Fruit fly (Drosophila melanogaster) whole organism, embryonic: ENCODE results near the gene Zip88E.

Experiments used
- Atf-2 ChIP-seq: fragments of 200-800 bp; sonication (Bioruptor generic); optimal IDR thresholded peaks from 2 replicates; lab custom pipeline; 2016; ENCODE audit warnings: missing biosample characterization, missing genetic modification characterization
- Bdp1 ChIP-seq: fragments of 200-800 bp; sonication (Bioruptor generic); optimal IDR thresholded peaks from 3 replicates; lab custom pipeline; 2016; ENCODE audit warnings: missing biosample characterization, missing genetic modification characterization
- Blimp-1 ChIP-seq: fragments of 200-800 bp; sonication (Bioruptor generic); optimal IDR thresholded peaks from 3 replicates; lab custom pipeline; 2018; ENCODE audit warnings: missing biosample characterization, missing genetic modification characterization, mild to moderate bottlenecking, moderate library complexity, missing genetic modification reagents
- CG11456 ChIP-seq: fragments of 200-800 bp; sonication (Bioruptor generic); IDR thresholded peaks from 3 replicates; pipeline ENCODE4 v1.3.6; 2022; ENCODE audit warnings: missing biosample characterization, missing genetic modification characterization
- CG15696 ChIP-seq: fragments of 200-800 bp; sonication (Bioruptor generic); optimal IDR thresholded peaks from 2 replicates; lab custom pipeline; 2019; ENCODE audit warnings: missing biosample characterization, mild to moderate bottlenecking, missing genetic modification characterization, moderate library complexity
- CG17802 ChIP-seq: fragments of 200-800 bp; sonication (Bioruptor generic); optimal IDR thresholded peaks from 2 replicates; lab custom pipeline; 2018; ENCODE audit warnings: missing biosample characterization, mild to moderate bottlenecking, missing genetic modification characterization, moderate library complexity
- CG1792 ChIP-seq: fragments of 200-800 bp; sonication (Bioruptor generic); optimal IDR thresholded peaks from 2 replicates; lab custom pipeline; 2016; ENCODE audit warnings: missing biosample characterization, missing genetic modification characterization
- CG2889 ChIP-seq: fragments of 200-800 bp; sonication (Bioruptor generic); IDR thresholded peaks from 3 replicates; pipeline ENCODE4 v1.3.6; 2022; ENCODE audit warnings: missing biosample characterization, missing genetic modification characterization
- CG30020 ChIP-seq: fragments of 200-800 bp; optimal IDR thresholded peaks from 2 replicates; lab custom pipeline; 2019; ENCODE audit warnings: missing biosample characterization, mild to moderate bottlenecking, missing genetic modification characterization, moderate library complexity
- CG31224 ChIP-seq: fragments of 200-800 bp; sonication (Bioruptor generic); IDR thresholded peaks from 2 replicates; pipeline ENCODE4 v1.3.6; 2022; ENCODE audit warnings: missing biosample characterization, missing genetic modification characterization
- CG33213 ChIP-seq: fragments of 200-800 bp; sonication (Bioruptor generic); optimal IDR thresholded peaks from 3 replicates; lab custom pipeline; 2016; ENCODE audit warnings: missing biosample characterization, missing genetic modification characterization
- CG3838 ChIP-seq: fragments of 200-800 bp; sonication (Bioruptor generic); optimal IDR thresholded peaks from 3 replicates; lab custom pipeline; 2016; ENCODE audit warnings: missing biosample characterization, missing genetic modification characterization
- CG4404 ChIP-seq: fragments of 200-800 bp; sonication (Bioruptor generic); IDR thresholded peaks from 2 replicates; pipeline ENCODE4 v1.3.6; 2022; ENCODE audit warnings: missing biosample characterization, missing genetic modification characterization
- CG6254 ChIP-seq: fragments of 200-800 bp; sonication (Bioruptor generic); optimal IDR thresholded peaks from 3 replicates; lab custom pipeline; 2017; ENCODE audit warnings: mild to moderate bottlenecking, missing biosample characterization, missing genetic modification reagents, missing genetic modification characterization
- CG6272 ChIP-seq: fragments of 200-800 bp; sonication (Bioruptor generic); IDR thresholded peaks from 2 replicates; pipeline ENCODE4 v1.3.6; 2022; ENCODE audit warnings: missing biosample characterization, missing genetic modification characterization
- CG8089 ChIP-seq: fragments of 200-800 bp; sonication (Bioruptor generic); optimal IDR thresholded peaks from 3 replicates; lab custom pipeline; 2016; ENCODE audit warnings: missing biosample characterization, missing genetic modification characterization
- CG9797 ChIP-seq: fragments of 200-800 bp; sonication (Bioruptor generic); optimal IDR thresholded peaks from 3 replicates; lab custom pipeline; 2018; ENCODE audit warnings: missing biosample characterization, mild to moderate bottlenecking, missing genetic modification characterization
- Dip3 ChIP-seq: fragments of 200-800 bp; sonication (Bioruptor generic); optimal IDR thresholded peaks from 3 replicates; lab custom pipeline; 2016; ENCODE audit warnings: missing biosample characterization, missing genetic modification characterization
- Doc3 ChIP-seq: fragments of 200-800 bp; sonication (Bioruptor generic); IDR thresholded peaks from 3 replicates; pipeline ENCODE4 v1.3.6; 2022; ENCODE audit warnings: missing biosample characterization, missing genetic modification characterization; ENCODE audit not compliant: partially characterized antibody
- Ets97D ChIP-seq: fragments of 200-800 bp; sonication (Bioruptor generic); optimal IDR thresholded peaks from 3 replicates; lab custom pipeline; 2016; ENCODE audit warnings: missing biosample characterization, missing genetic modification characterization
- Fer3 ChIP-seq: fragments of 200-800 bp; sonication (Bioruptor generic); optimal IDR thresholded peaks from 2 replicates; lab custom pipeline; 2018; ENCODE audit warnings: missing biosample characterization, mild to moderate bottlenecking, missing genetic modification characterization, moderate library complexity
- H2.0 ChIP-seq: fragments of 200-800 bp; sonication (Bioruptor generic); IDR thresholded peaks from 2 replicates; pipeline ENCODE4 v1.3.6; 2022; ENCODE audit warnings: missing biosample characterization, missing genetic modification characterization
- HmgD ChIP-seq: fragments of 200-800 bp; sonication (Bioruptor generic); optimal IDR thresholded peaks from 3 replicates; lab custom pipeline; 2016; ENCODE audit warnings: missing biosample characterization, missing genetic modification characterization
- Hmr ChIP-seq: fragments of 200-800 bp; sonication (Bioruptor generic); optimal IDR thresholded peaks from 3 replicates; lab custom pipeline; 2017; ENCODE audit warnings: mild to moderate bottlenecking, missing biosample characterization, missing genetic modification reagents, missing genetic modification characterization
- MESR4 ChIP-seq: fragments of 200-800 bp; sonication (Bioruptor generic); optimal IDR thresholded peaks from 2 replicates; lab custom pipeline; 2018; ENCODE audit warnings: missing biosample characterization, mild to moderate bottlenecking, missing genetic modification characterization, moderate library complexity
- Max ChIP-seq: fragments of 200-800 bp; sonication (Bioruptor generic); optimal IDR thresholded peaks from 2 replicates; lab custom pipeline; 2016; ENCODE audit warnings: missing biosample characterization, mild to moderate bottlenecking, missing genetic modification characterization
- Med ChIP-seq: fragments of 200-800 bp; sonication (Bioruptor generic); peaks from one replicate; lab custom pipeline; 2016; ENCODE audit warnings: missing biosample characterization, missing genetic modification characterization, mild to moderate bottlenecking, inconsistent platforms, moderate library complexity
- Mes4 ChIP-seq: fragments of 200-800 bp; sonication (Bioruptor generic); optimal IDR thresholded peaks from 2 replicates; lab custom pipeline; 2016; ENCODE audit warnings: missing biosample characterization, missing genetic modification characterization
- Sry-δ ChIP-seq: fragments of 200-800 bp; sonication (Bioruptor generic); optimal IDR thresholded peaks from 2 replicates; lab custom pipeline; 2016; ENCODE audit warnings: missing biosample characterization, missing genetic modification characterization
- Xrp1 ChIP-seq: fragments of 200-800 bp; sonication (Bioruptor generic); IDR thresholded peaks from 2 replicates; pipeline ENCODE4 v1.3.6; 2022; ENCODE audit warnings: missing biosample characterization, missing genetic modification characterization
- abd-A ChIP-seq: fragments of 200-800 bp; sonication (Bioruptor generic); optimal IDR thresholded peaks from 3 replicates; lab custom pipeline; 2019; ENCODE audit warnings: missing biosample characterization, mild to moderate bottlenecking, missing genetic modification characterization, moderate library complexity
- chn ChIP-seq: fragments of 200-800 bp; sonication (Bioruptor generic); optimal IDR thresholded peaks from 2 replicates; lab custom pipeline; 2016; ENCODE audit warnings: missing biosample characterization, missing genetic modification characterization
- ci ChIP-seq: fragments of 200-800 bp; sonication (Bioruptor generic); IDR thresholded peaks from 3 replicates; pipeline ENCODE4 v1.3.6; 2022; ENCODE audit warnings: missing biosample characterization, missing genetic modification characterization
- dmrt11E ChIP-seq: fragments of 200-800 bp; sonication (Bioruptor generic); optimal IDR thresholded peaks from 3 replicates; lab custom pipeline; 2018; ENCODE audit warnings: missing biosample characterization, mild to moderate bottlenecking, missing genetic modification characterization, moderate library complexity
- dpn ChIP-seq, 2 experiments: fragments of 200-800 bp; sonication (Bioruptor generic); optimal IDR thresholded peaks; 3 replicates each; lab custom pipeline; 2016; ENCODE audit warnings: missing biosample characterization in 2 of 2, missing genetic modification characterization in 2 of 2
- gce ChIP-seq: fragments of 200-800 bp; sonication (Bioruptor generic); IDR thresholded peaks from 3 replicates; pipeline ENCODE4 v1.3.6; 2022; ENCODE audit warnings: missing biosample characterization, missing genetic modification characterization
- hth ChIP-seq: fragments of >200 bp; optimal IDR thresholded peaks from 2 replicates; lab custom pipeline; 2017; ENCODE audit warnings: inconsistent platforms
- ind ChIP-seq: fragments of 200-800 bp; sonication (Bioruptor generic); optimal IDR thresholded peaks from 3 replicates; lab custom pipeline; 2016; ENCODE audit warnings: missing biosample characterization, missing genetic modification characterization
- kah ChIP-seq: fragments of 200-800 bp; sonication (Bioruptor generic); optimal IDR thresholded peaks from 2 replicates; lab custom pipeline; 2018; ENCODE audit warnings: missing biosample characterization, mild to moderate bottlenecking, missing genetic modification characterization
- kni ChIP-seq: fragments of 200-800 bp; sonication (Bioruptor generic); optimal IDR thresholded peaks from 3 replicates; lab custom pipeline; 2017; ENCODE audit warnings: mild to moderate bottlenecking, missing biosample characterization, missing genetic modification reagents, missing genetic modification characterization
- maf-S ChIP-seq: fragments of 200-800 bp; sonication (Bioruptor generic); optimal IDR thresholded peaks from 2 replicates; lab custom pipeline; 2016; ENCODE audit warnings: missing biosample characterization, missing genetic modification characterization
- mam ChIP-seq: fragments of 200-800 bp; sonication (Bioruptor generic); optimal IDR thresholded peaks from 3 replicates; lab custom pipeline; 2016; ENCODE audit warnings: missing biosample characterization, missing genetic modification characterization
- otp ChIP-seq: fragments of 200-800 bp; sonication (Bioruptor generic); IDR thresholded peaks from 3 replicates; pipeline ENCODE4, ENCODE4 v1.3.6; 2022; ENCODE audit warnings: missing biosample characterization, missing genetic modification characterization
- pb ChIP-seq: fragments of 200-800 bp; sonication (Bioruptor generic); optimal IDR thresholded peaks from 3 replicates; lab custom pipeline; 2016; ENCODE audit warnings: missing biosample characterization, missing genetic modification characterization
- phol ChIP-seq: fragments of 200-800 bp; sonication (Bioruptor generic); optimal IDR thresholded peaks from 3 replicates; lab custom pipeline; 2018; ENCODE audit warnings: missing biosample characterization, mild to moderate bottlenecking, missing genetic modification characterization, moderate library complexity
- shn ChIP-seq: fragments of 200-800 bp; sonication (Bioruptor generic); optimal IDR thresholded peaks from 3 replicates; lab custom pipeline; 2016; ENCODE audit warnings: missing biosample characterization, missing genetic modification characterization
- sqz ChIP-seq: fragments of 200-800 bp; sonication (Bioruptor generic); optimal IDR thresholded peaks from 3 replicates; lab custom pipeline; 2018; ENCODE audit warnings: missing biosample characterization, mild to moderate bottlenecking, missing genetic modification characterization
- sr ChIP-seq: fragments of 200-800 bp; sonication (Bioruptor generic); IDR thresholded peaks from 3 replicates; pipeline ENCODE4 v1.3.6; 2022; ENCODE audit warnings: missing biosample characterization, missing genetic modification characterization
- trh ChIP-seq: fragments of 200-800 bp; sonication (Bioruptor generic); optimal IDR thresholded peaks from 2 replicates; lab custom pipeline; 2016; ENCODE audit warnings: missing biosample characterization, missing genetic modification characterization
- unc-4 ChIP-seq: fragments of 200-800 bp; sonication (Bioruptor generic); IDR thresholded peaks from 2 replicates; pipeline ENCODE4 v1.3.6; 2022; ENCODE audit warnings: missing biosample characterization, missing genetic modification characterization; ENCODE audit not compliant: partially characterized antibody
- vvl ChIP-seq: fragments of 200-800 bp; sonication (Bioruptor generic); IDR thresholded peaks from 2 replicates; pipeline ENCODE4 v1.3.6; 2022; ENCODE audit warnings: missing biosample characterization, missing genetic modification characterization

Gene Zip88E

dm6 chr3R:15265406-15266040 is 2.9 kb upstream of the Zip88E start, which contains the start of gene ATPsynO:
Gene ATPsynO, plus strand, starts transcription at chr3R:15265591.
- TF ChIP-seq Sry-δ (GFP tag; lab: Kevin White, UChicago) (peak; percentile 64), Bdp1 (no peak), ci (no peak), Ets97D (GFP tag; lab: Kevin White, UChicago) (peak; percentile 67), hth (lab: Kevin White, UChicago) (no peak), MESR4 (GFP tag; lab: Kevin White, UChicago) (peak; percentile 93), abd-A (tag; lab: Kevin White, UChicago) (no peak), CG1792 (GFP tag; lab: Kevin White, UChicago) (no peak), CG8089 (GFP tag; lab: Kevin White, UChicago) (no peak), trh (GFP tag; lab: Kevin White, UChicago) (no peak), CG9797 (GFP tag; lab: Kevin White, UChicago) (peak; percentile 12), maf-S (GFP tag; lab: Kevin White, UChicago) (no peak), Dip3 (no peak), CG2889 (GFP tag; lab: Robert Waterston, UW) (no peak), CG17802 (no peak), Max (GFP tag; lab: Kevin White, UChicago) (peak; percentile 8), kah (no peak), dmrt11E (peak; percentile 26), vvl (GFP tag; lab: Robert Waterston, UW) (peak; percentile 18; the same call in 1 of the 2 replicates), Mes4 (GFP tag; lab: Kevin White, UChicago) (no peak), dpn (GFP tag; optimal IDR thresholded peaks at IDR 0.05; lab: Kevin White, UChicago) (peak in 1 of 2 experiments; percentile 32), sqz (GFP tag; lab: Kevin White, UChicago) (no peak), Hmr (no peak), shn (no peak), CG11456 (GFP tag; lab: Robert Waterston, UW) (no peak), Fer3 (tag; lab: Kevin White, UChicago) (peak; percentile 23), CG3838 (GFP tag; lab: Kevin White, UChicago) (no peak), CG30020 (peak; percentile 60), otp (GFP tag; lab: Robert Waterston, UW) (no peak), chn (GFP tag; lab: Kevin White, UChicago) (no peak), phol (peak; percentile 79), mam (GFP tag; lab: Kevin White, UChicago) (peak; percentile 37), kni (no peak), sr (GFP tag; lab: Robert Waterston, UW) (no peak), unc-4 (peak; percentile 20; the same call in 1 of the 2 replicates), CG15696 (no peak), CG4404 (GFP tag; lab: Robert Waterston, UW) (no peak), Blimp-1 (GFP tag; lab: Kevin White, UChicago) (no peak), H2.0 (GFP tag; lab: Robert Waterston, UW) (no peak), CG33213 (GFP tag; lab: Kevin White, UChicago) (peak; percentile 35), HmgD (GFP tag; lab: Kevin White, UChicago) (no peak), Med (GFP tag; lab: Kevin White, UChicago) (peak; percentile 89), CG6272 (no peak), ind (no peak), Atf-2 (no peak), Doc3 (GFP tag; lab: Robert Waterston, UW) (no peak), Xrp1 (GFP tag; lab: Robert Waterston, UW) (0 out of 2 replicates have a peak, but pooled peaks have one; percentile 14), CG31224 (GFP tag; lab: Robert Waterston, UW) (no peak), CG6254 (GFP tag; lab: Kevin White, UChicago) (no peak), pb (GFP tag; lab: Kevin White, UChicago) (no peak), gce (GFP tag; lab: Robert Waterston, UW) (no peak)
